Fruit fly (Drosophila melanogaster) whole organism, embryonic: ENCODE data around the gene Hex-t2.
A peak's percentile ranks its signal among the peaks of the same experiment; 100 is the strongest.

ENCODE experiments used
- Aef1 ChIP-seq: fragments of 200-800 bp; sonication (Bioruptor generic); IDR thresholded peaks from 3 replicates; pipeline ENCODE4 v1.3.6; 2022; ENCODE audit warnings: missing biosample characterization, missing genetic modification characterization
- BtbVII ChIP-seq: fragments of 200-800 bp; sonication (Bioruptor generic); optimal IDR thresholded peaks from 3 replicates; lab custom pipeline; 2017; ENCODE audit warnings: missing biosample characterization, mild to moderate bottlenecking, missing genetic modification characterization
- Bteb2 ChIP-seq: fragments of 200-800 bp; sonication (Bioruptor generic); optimal IDR thresholded peaks from 2 replicates; lab custom pipeline; 2016; ENCODE audit warnings: missing biosample characterization, missing genetic modification characterization
- C15 ChIP-seq: fragments of 200-800 bp; sonication (Bioruptor generic); IDR thresholded peaks from 3 replicates; pipeline ENCODE4 v1.3.6; 2022; ENCODE audit warnings: missing biosample characterization, missing genetic modification characterization
- CG10147 ChIP-seq: fragments of 200-800 bp; sonication (Bioruptor generic); optimal IDR thresholded peaks from 2 replicates; lab custom pipeline; 2019; ENCODE audit warnings: missing biosample characterization, mild to moderate bottlenecking, missing genetic modification characterization, moderate library complexity
- CG12299 ChIP-seq: fragments of 200-800 bp; sonication (Bioruptor generic); optimal IDR thresholded peaks from 2 replicates; lab custom pipeline; 2018; ENCODE audit warnings: missing biosample characterization, mild to moderate bottlenecking, missing genetic modification characterization
- CG13296 ChIP-seq: fragments of 200-800 bp; sonication (Bioruptor generic); optimal IDR thresholded peaks from 3 replicates; lab custom pipeline; 2018; ENCODE audit warnings: missing biosample characterization, mild to moderate bottlenecking, missing genetic modification characterization
- CG13624 ChIP-seq: fragments of 200-800 bp; sonication (Bioruptor generic); optimal IDR thresholded peaks from 2 replicates; lab custom pipeline; 2016; ENCODE audit warnings: missing biosample characterization, missing genetic modification characterization
- CG13894 ChIP-seq: fragments of 200-800 bp; sonication (Bioruptor generic); optimal IDR thresholded peaks from 3 replicates; lab custom pipeline; 2018; ENCODE audit warnings: missing biosample characterization, mild to moderate bottlenecking, missing genetic modification characterization, moderate library complexity
- CG14014 ChIP-seq: fragments of 200-800 bp; sonication (Bioruptor generic); IDR thresholded peaks from 2 replicates; pipeline ENCODE4 v1.3.6; 2022; ENCODE audit warnings: missing biosample characterization, missing genetic modification characterization
- CG1603 ChIP-seq: fragments of 200-800 bp; sonication (Bioruptor generic); optimal IDR thresholded peaks from 2 replicates; lab custom pipeline; 2019; ENCODE audit warnings: missing biosample characterization, mild to moderate bottlenecking, missing genetic modification characterization, moderate library complexity
- CG17385 ChIP-seq: fragments of 200-800 bp; sonication (Bioruptor generic); optimal IDR thresholded peaks from 3 replicates; lab custom pipeline; 2018; ENCODE audit warnings: missing biosample characterization, mild to moderate bottlenecking, missing genetic modification characterization
- CG18011 ChIP-seq: fragments of 200-800 bp; sonication (Bioruptor generic); optimal IDR thresholded peaks from 2 replicates; lab custom pipeline; 2017; ENCODE audit warnings: missing biosample characterization, missing genetic modification characterization, mild to moderate bottlenecking, moderate library complexity, missing genotype
- CG18599 ChIP-seq: fragments of 200-800 bp; sonication (Bioruptor generic); optimal IDR thresholded peaks from 3 replicates; lab custom pipeline; 2017; ENCODE audit warnings: missing biosample characterization, missing genetic modification characterization, mild to moderate bottlenecking, moderate library complexity, missing genetic modification reagents
- CG2678 ChIP-seq: fragments of 200-800 bp; sonication (Bioruptor generic); optimal IDR thresholded peaks from 3 replicates; lab custom pipeline; 2019; ENCODE audit warnings: missing biosample characterization, mild to moderate bottlenecking, missing genetic modification characterization, moderate library complexity
- CG30403 ChIP-seq: fragments of 200-800 bp; sonication (Bioruptor generic); optimal IDR thresholded peaks from 3 replicates; lab custom pipeline; 2016; ENCODE audit warnings: missing biosample characterization, missing genetic modification characterization
- CG34224 ChIP-seq: fragments of 200-800 bp; sonication (Bioruptor generic); IDR thresholded peaks from 3 replicates; pipeline ENCODE4 v1.3.6; 2022; ENCODE audit warnings: missing biosample characterization, missing genetic modification characterization; ENCODE audit not compliant: partially characterized antibody
- CG34376 ChIP-seq: fragments of 200-800 bp; sonication (Bioruptor generic); optimal IDR thresholded peaks from 2 replicates; lab custom pipeline; 2018; ENCODE audit warnings: missing biosample characterization, mild to moderate bottlenecking, missing genetic modification characterization
- CG3726 ChIP-seq: fragments of 200-800 bp; sonication (Bioruptor generic); IDR thresholded peaks from 3 replicates; pipeline ENCODE4, ENCODE4 v1.3.6; 2022; ENCODE audit warnings: missing biosample characterization, missing genetic modification characterization
- CG6689 ChIP-seq: fragments of 200-800 bp; sonication (Bioruptor generic); IDR thresholded peaks from 2 replicates; pipeline ENCODE4 v1.3.6; 2022; ENCODE audit warnings: missing biosample characterization, missing genetic modification characterization
- CG7839 ChIP-seq: fragments of 200-800 bp; sonication (Bioruptor generic); optimal IDR thresholded peaks from 3 replicates; lab custom pipeline; 2018; ENCODE audit warnings: missing biosample characterization, mild to moderate bottlenecking, missing genetic modification characterization, moderate library complexity
- CG8478 ChIP-seq: fragments of >200 bp; optimal IDR thresholded peaks from 2 replicates; lab custom pipeline; 2018
- CG9727 ChIP-seq: fragments of 200-800 bp; sonication (Bioruptor generic); optimal IDR thresholded peaks from 3 replicates; lab custom pipeline; 2017; ENCODE audit warnings: missing biosample characterization, mild to moderate bottlenecking, missing genetic modification characterization
- CG9817 ChIP-seq: fragments of 200-800 bp; sonication (Bioruptor generic); optimal IDR thresholded peaks from 2 replicates; lab custom pipeline; 2018; ENCODE audit warnings: missing biosample characterization, mild to moderate bottlenecking, missing genetic modification characterization, moderate library complexity
- Chrac-16 ChIP-seq: fragments of 200-800 bp; sonication (Bioruptor generic); optimal IDR thresholded peaks from 3 replicates; lab custom pipeline; 2016; ENCODE audit warnings: missing biosample characterization, missing genetic modification characterization
- Dip3 ChIP-seq: fragments of 200-800 bp; sonication (Bioruptor generic); optimal IDR thresholded peaks from 3 replicates; lab custom pipeline; 2016; ENCODE audit warnings: missing biosample characterization, missing genetic modification characterization
- E2f2 ChIP-seq: fragments of 200-800 bp; sonication (Bioruptor generic); IDR thresholded peaks from 2 replicates; pipeline ENCODE4 v1.3.6; 2022; ENCODE audit warnings: missing biosample characterization, missing genetic modification characterization
- Fer3 ChIP-seq: fragments of 200-800 bp; sonication (Bioruptor generic); optimal IDR thresholded peaks from 2 replicates; lab custom pipeline; 2018; ENCODE audit warnings: missing biosample characterization, mild to moderate bottlenecking, missing genetic modification characterization, moderate library complexity
- Hr51 ChIP-seq, 2 experiments: fragments of 200-800 bp; sonication (Bioruptor generic); optimal IDR thresholded peaks; 2 replicates in 1 of 2; 3 replicates in 1 of 2; lab custom pipeline; 2016 to 2018; ENCODE audit warnings: missing biosample characterization in 2 of 2, missing genetic modification characterization in 2 of 2, mild to moderate bottlenecking in 1 of 2, moderate library complexity in 1 of 2
- Hsf ChIP-seq: fragments of 200-800 bp; sonication (Bioruptor generic); optimal IDR thresholded peaks from 3 replicates; lab custom pipeline; 2016; ENCODE audit warnings: missing biosample characterization, missing genetic modification characterization
- Mrtf ChIP-seq: fragments of 200-800 bp; sonication (Bioruptor generic); IDR thresholded peaks from 3 replicates; pipeline ENCODE4 v1.3.6; 2022; ENCODE audit warnings: missing biosample characterization, missing genetic modification characterization
- Trl ChIP-seq, 3 experiments: fragments of >200 bp in 2 of 3; fragments of 200-800 bp in 1 of 3; sonication (Bioruptor generic) in 1 of 3; optimal IDR thresholded peaks; 2 replicates in 1 of 3; 3 replicates in 2 of 3; lab custom pipeline; 2016 to 2017; ENCODE audit warnings: missing biosample characterization in 1 of 3, missing genetic modification characterization in 1 of 3
- Xbp1 ChIP-seq: fragments of 200-800 bp; sonication (Bioruptor generic); optimal IDR thresholded peaks from 3 replicates; lab custom pipeline; 2016; ENCODE audit warnings: missing biosample characterization, mild to moderate bottlenecking, missing genetic modification characterization
- cwo ChIP-seq: fragments of 200-800 bp; sonication (Bioruptor generic); optimal IDR thresholded peaks from 3 replicates; lab custom pipeline; 2017; ENCODE audit warnings: missing biosample characterization, missing genetic modification characterization, mild to moderate bottlenecking, moderate library complexity, missing genetic modification reagents
- dysf ChIP-seq: fragments of 200-800 bp; sonication (Bioruptor generic); IDR thresholded peaks from 3 replicates; pipeline ENCODE4 v1.3.6; 2022; ENCODE audit warnings: missing biosample characterization, missing genetic modification characterization
- fd3F ChIP-seq: fragments of 200-800 bp; sonication (Bioruptor generic); optimal IDR thresholded peaks from 2 replicates; lab custom pipeline; 2018; ENCODE audit warnings: missing biosample characterization, mild to moderate bottlenecking, missing genetic modification characterization, moderate library complexity
- gt ChIP-seq: fragments of 200-800 bp; sonication (Bioruptor generic); IDR thresholded peaks from 2 replicates; pipeline ENCODE4 v1.3.6; 2022; ENCODE audit warnings: missing biosample characterization, missing genetic modification characterization
- ind ChIP-seq: fragments of 200-800 bp; sonication (Bioruptor generic); optimal IDR thresholded peaks from 3 replicates; lab custom pipeline; 2016; ENCODE audit warnings: missing biosample characterization, missing genetic modification characterization
- lab ChIP-seq: fragments of 200-800 bp; sonication (Bioruptor generic); optimal IDR thresholded peaks from 3 replicates; lab custom pipeline; 2017; ENCODE audit warnings: missing biosample characterization, missing genetic modification characterization, mild to moderate bottlenecking, moderate library complexity, missing genetic modification reagents
- lmd ChIP-seq: fragments of 200-800 bp; sonication (Bioruptor generic); IDR thresholded peaks from 2 replicates; pipeline ENCODE4 v1.3.6; 2022; ENCODE audit warnings: missing biosample characterization, missing genetic modification characterization
- mam ChIP-seq: fragments of 200-800 bp; sonication (Bioruptor generic); optimal IDR thresholded peaks from 3 replicates; lab custom pipeline; 2016; ENCODE audit warnings: missing biosample characterization, missing genetic modification characterization
- nom ChIP-seq: fragments of 200-800 bp; sonication (Bioruptor generic); optimal IDR thresholded peaks from 2 replicates; lab custom pipeline; 2017; ENCODE audit warnings: missing biosample characterization, missing genetic modification characterization, mild to moderate bottlenecking, moderate library complexity, missing genetic modification reagents
- onecut ChIP-seq: fragments of 200-800 bp; sonication (Bioruptor generic); IDR thresholded peaks from 2 replicates; pipeline ENCODE4 v1.3.6; 2022; ENCODE audit warnings: missing biosample characterization, missing genetic modification characterization
- pan ChIP-seq, 4 experiments: fragments of >200 bp in 3 of 4; fragments of 200-800 bp in 1 of 4; sonication (Bioruptor generic) in 1 of 4; optimal IDR thresholded peaks in 3 of 4; IDR thresholded peaks in 1 of 4; 2 replicates each; pipeline versions ENCODE4 v1.3.6 to Lab custom; 2017 to 2022; ENCODE audit warnings: missing biosample characterization in 2 of 4, missing genetic modification characterization in 2 of 4, mixed read lengths in 1 of 4
- pho ChIP-seq: fragments of 200-800 bp; sonication (Bioruptor generic); optimal IDR thresholded peaks from 2 replicates; lab custom pipeline; 2016; ENCODE audit warnings: missing biosample characterization, missing genetic modification characterization
- row ChIP-seq: fragments of 200-800 bp; sonication (Bioruptor generic); IDR thresholded peaks from 3 replicates; pipeline ENCODE4 v1.3.6; 2022; ENCODE audit warnings: missing biosample characterization, missing genetic modification characterization
- scrt ChIP-seq: fragments of 200-800 bp; sonication (Bioruptor generic); optimal IDR thresholded peaks from 2 replicates; lab custom pipeline; 2018; ENCODE audit warnings: missing biosample characterization, mild to moderate bottlenecking, missing genetic modification characterization, moderate library complexity
- slbo ChIP-seq: fragments of 200-800 bp; sonication (Bioruptor generic); IDR thresholded peaks from 2 replicates; pipeline ENCODE4 v1.3.6; 2022; ENCODE audit warnings: missing biosample characterization, missing genetic modification characterization

Hex-t2 gene

DNA sequence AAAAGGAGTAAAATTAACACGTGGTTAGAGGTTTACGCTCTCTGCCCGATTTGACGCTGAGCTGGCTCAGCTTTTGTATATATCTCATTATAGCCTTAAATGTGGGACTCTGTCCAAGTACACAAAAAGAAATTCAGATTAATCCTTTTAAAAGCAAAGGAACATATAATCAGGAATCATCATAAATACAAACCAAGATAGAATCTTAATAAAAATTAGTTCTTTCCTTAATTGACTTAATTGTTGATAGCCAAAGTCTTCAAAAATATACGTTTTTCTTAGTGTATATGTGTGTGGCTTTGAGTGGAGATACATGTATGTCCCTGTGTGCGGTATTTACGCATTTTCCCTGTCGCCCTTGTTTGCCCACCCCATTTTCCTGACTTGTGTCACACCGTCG, 43.8 kb downstream of the Hex-t2 start:
- TF ChIP-seq CG13624 (GFP tag; lab: Kevin White, UChicago) = peak; percentile 33
- 0 out of 3 replicates have a peak, but pooled peaks have one; percentile 5 for TF ChIP-seq Mrtf (GFP tag; lab: Robert Waterston, UW)
- TF ChIP-seq Trl (optimal IDR thresholded peaks at IDR 0.05; lab: Kevin White, UChicago) = no peak
- no peak for TF ChIP-seq Trl (GFP tag; optimal IDR thresholded peaks at IDR 0.05; lab: Kevin White, UChicago)
- no peak for TF ChIP-seq CG34224 (GFP tag; lab: Robert Waterston, UW)
- TF ChIP-seq CG14014 (GFP tag; lab: Robert Waterston, UW) = peak; percentile 38; the same call in 1 of the 2 replicates
- TF ChIP-seq Aef1 (GFP tag; lab: Robert Waterston, UW) = 0 out of 3 replicates have a peak, but pooled peaks have one; percentile 27
- TF ChIP-seq Chrac-16 (GFP tag; lab: Kevin White, UChicago) = no peak
- TF ChIP-seq Bteb2 (GFP tag; lab: Kevin White, UChicago) = peak; percentile 3
- peak; percentile 40 for TF ChIP-seq CG10147
- peak; percentile 42 for TF ChIP-seq CG9817 (tag; lab: Kevin White, UChicago)
- TF ChIP-seq cwo (GFP tag; lab: Kevin White, UChicago) = peak; percentile 52
- TF ChIP-seq CG30403 (GFP tag; lab: Kevin White, UChicago) = peak; percentile 37
- peak; percentile 66; the same call in 2 of the 3 replicates for TF ChIP-seq row (GFP tag; lab: Robert Waterston, UW)
- peak; percentile 28 for TF ChIP-seq CG9727 (GFP tag; lab: Kevin White, UChicago)
- peak; percentile 22 for TF ChIP-seq CG17385 (GFP tag; lab: Kevin White, UChicago)
- peak; percentile 20 for TF ChIP-seq Hsf
- TF ChIP-seq onecut (GFP tag; lab: Robert Waterston, UW) = peak; percentile 20; the same call in 1 of the 2 replicates
- peak; percentile 24 for TF ChIP-seq ind (GFP tag; lab: Kevin White, UChicago)
- TF ChIP-seq C15 (GFP tag; lab: Robert Waterston, UW) = 0 out of 3 replicates have a peak, but pooled peaks have one; percentile 13
- TF ChIP-seq mam = peak; percentile 57
- TF ChIP-seq CG7839 (tag; lab: Kevin White, UChicago) = peak; percentile 56
- no peak for TF ChIP-seq CG1603
- TF ChIP-seq slbo (GFP tag; lab: Robert Waterston, UW) = peak; percentile 69
- no peak for TF ChIP-seq CG3726 (GFP tag; lab: Robert Waterston, UW)
- 0 out of 2 replicates have a peak, but pooled peaks have one; percentile 19 for TF ChIP-seq CG6689
- TF ChIP-seq CG13296 (GFP tag; lab: Kevin White, UChicago) = peak; percentile 35
- peak; percentile 69 for TF ChIP-seq CG13894 (tag; lab: Kevin White, UChicago)
- peak; percentile 11 for TF ChIP-seq Xbp1
- peak; percentile 7 for TF ChIP-seq Dip3 (GFP tag; lab: Kevin White, UChicago)
- peak; percentile 9 for TF ChIP-seq CG12299 (tag; lab: Kevin White, UChicago)
- no peak for TF ChIP-seq pan (optimal IDR thresholded peaks at IDR 0.05; lab: Kevin White, UChicago)
- TF ChIP-seq pan (GFP tag; optimal IDR thresholded peaks at IDR 0.05 in 1 of 2, IDR thresholded peaks at IDR 0.05 in 1 of 2) = peak in 1 of 2 experiments; percentile 30
- TF ChIP-seq Fer3 (tag; lab: Kevin White, UChicago) = peak; percentile 54
- TF ChIP-seq gt (GFP tag; lab: Robert Waterston, UW) = no peak
- TF ChIP-seq scrt = peak; percentile 52
- TF ChIP-seq E2f2 (GFP tag; lab: Robert Waterston, UW) = peak; percentile 29; the same call in 1 of the 2 replicates
- TF ChIP-seq pho (GFP tag; lab: Kevin White, UChicago) = peak; percentile 28
- TF ChIP-seq CG34376 (GFP tag; lab: Kevin White, UChicago) = peak; percentile 18
- TF ChIP-seq CG8478 (lab: Kevin White, UChicago) = no peak
- TF ChIP-seq lmd (GFP tag; lab: Robert Waterston, UW) = peak; percentile 26; the same call in 1 of the 2 replicates
- TF ChIP-seq lab (GFP tag; lab: Kevin White, UChicago) = peak; percentile 71
- no peak for TF ChIP-seq nom (GFP tag; lab: Kevin White, UChicago)
- TF ChIP-seq BtbVII (GFP tag; lab: Kevin White, UChicago) = peak; percentile 38
- peak in 1 of 2 experiments; percentile 49 for TF ChIP-seq Hr51 (GFP tag; optimal IDR thresholded peaks at IDR 0.05; lab: Kevin White, UChicago)
- peak; percentile 38 for TF ChIP-seq fd3F (GFP tag; lab: Kevin White, UChicago)
- TF ChIP-seq CG2678 = peak; percentile 70
- TF ChIP-seq CG18599 (GFP tag; lab: Kevin White, UChicago) = peak; percentile 84
- TF ChIP-seq dysf (GFP tag; lab: Robert Waterston, UW) = peak; percentile 63; the same call in 2 of the 3 replicates
- TF ChIP-seq CG18011 (GFP tag; lab: Kevin White, UChicago) = no peak
